Fruit fly (Drosophila melanogaster) whole organism, wandering third instar larva: ENCODE data around the gene CG42233.

Experiments
- Hr83 ChIP-seq: fragments of 200-300 bp; sonication (Bioruptor generic); optimal IDR thresholded peaks from 2 replicates; lab custom pipeline; 2016; ENCODE audit warnings: missing biosample characterization, mild to moderate bottlenecking, missing genetic modification characterization, moderate library complexity; ENCODE audit not compliant: poor library complexity, severe bottlenecking
- Jra ChIP-seq: sonication (Bioruptor generic); optimal IDR thresholded peaks from 2 replicates; lab custom pipeline; 2016; ENCODE audit warnings: missing biosample characterization, missing genetic modification characterization
- Myc ChIP-seq: fragments of >200 bp; optimal IDR thresholded peaks from 2 replicates; lab custom pipeline; 2017
- OdsH ChIP-seq: fragments of 200-800 bp; sonication (Bioruptor generic); optimal IDR thresholded peaks from 2 replicates; lab custom pipeline; 2016; ENCODE audit warnings: missing biosample characterization, mild to moderate bottlenecking, missing genetic modification characterization
- dsf ChIP-seq: sonication (Bioruptor generic); optimal IDR thresholded peaks from 2 replicates; lab custom pipeline; 2016; ENCODE audit warnings: missing biosample characterization, missing genetic modification characterization, borderline replicate concordance
- h ChIP-seq: fragments of 200-800 bp; sonication (Bioruptor generic); optimal IDR thresholded peaks from 3 replicates; lab custom pipeline; 2016; ENCODE audit warnings: missing biosample characterization, mild to moderate bottlenecking, missing genetic modification characterization
- jim ChIP-seq: fragments of 175-275, 200-325 bp; sonication (Bioruptor generic); optimal IDR thresholded peaks from 2 replicates; lab custom pipeline; 2016; ENCODE audit warnings: missing biosample characterization, mild to moderate bottlenecking, missing genetic modification characterization
- lola ChIP-seq: fragments of >200 bp; optimal IDR thresholded peaks from 2 replicates; lab custom pipeline; 2017; ENCODE audit warnings: missing biosample characterization, missing genetic modification characterization
- pan ChIP-seq: fragments of >200 bp; optimal IDR thresholded peaks from 2 replicates; lab custom pipeline; 2017
- sage ChIP-seq: fragments of 200-800 bp; sonication (Bioruptor generic); optimal IDR thresholded peaks from 2 replicates; lab custom pipeline; 2016; ENCODE audit warnings: missing biosample characterization, mild to moderate bottlenecking, missing genetic modification characterization
- usp ChIP-seq: fragments of >200 bp; optimal IDR thresholded peaks from 2 replicates; lab custom pipeline; 2017; ENCODE audit warnings: missing biosample characterization, missing genetic modification characterization

The CG42233 gene

dm6 chr3R:31758587-31759167 is 46.4 kb downstream of the CG42233 start, which contains the start of gene CG2187:
CG2187 (minus strand) TSS chr3R:31758637.
- TF ChIP-seq Myc (lab: Kevin White, UChicago) = no peak
- TF ChIP-seq pan (lab: Kevin White, UChicago) = no peak
- peak; percentile 35 for TF ChIP-seq Hr83
- TF ChIP-seq sage (GFP tag; lab: Kevin White, UChicago) = no peak
- no peak for TF ChIP-seq h (GFP tag; lab: Kevin White, UChicago)
- no peak for TF ChIP-seq dsf (GFP tag; lab: Kevin White, UChicago)

DNA sequence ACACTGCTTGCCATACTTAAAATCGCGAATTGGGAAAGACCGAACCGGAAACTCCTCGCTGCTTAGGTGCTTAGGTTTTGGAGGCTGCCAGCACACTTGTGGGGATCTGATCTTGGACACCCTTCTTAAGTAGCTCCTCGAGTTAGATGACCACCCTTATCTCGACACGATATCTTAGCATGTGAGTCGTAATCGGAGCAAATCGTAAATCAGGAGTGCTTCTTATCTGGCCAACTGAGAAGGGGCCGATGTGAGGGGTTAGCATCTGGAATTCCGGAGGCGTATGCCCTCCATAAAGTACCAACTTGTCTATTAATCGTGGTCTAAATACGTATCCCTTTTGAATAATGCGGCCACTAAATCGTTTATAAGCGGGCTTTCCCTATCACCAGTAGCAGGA is 50.5 kb downstream of the CG42233 start, which contains the start of gene salt:
TSS of gene salt (minus strand) at position 101 of the 400 bp plus-strand sequence.
- TF ChIP-seq Jra (GFP tag; lab: Kevin White, UChicago) (no peak), OdsH (no peak), jim (GFP tag; lab: Kevin White, UChicago) (no peak), usp (GFP tag; lab: Kevin White, UChicago) (no peak), lola (GFP tag; lab: Kevin White, UChicago) (no peak)
